Worm (Caenorhabditis elegans) whole organism, young adult: ENCODE measurements around the gene str-226.

Source experiments
- F10E7.11 ChIP-seq: sonication (generic microtip); optimal IDR thresholded peaks from 2 replicates; lab custom pipeline; 2017; ENCODE audit warnings: mild to moderate bottlenecking, missing genetic modification characterization, moderate library complexity, missing compliant biosample characterization
- F33H1.4 ChIP-seq: fragments of 200-800 bp; sonication (Bioruptor generic); IDR thresholded peaks from 2 replicates; pipeline ENCODE4 v1.3.6; 2022; ENCODE audit warnings: missing genetic modification reagents, missing genetic modification characterization, missing compliant biosample characterization
- F52B5.7 ChIP-seq: sonication (generic microtip); optimal IDR thresholded peaks from 2 replicates; lab custom pipeline; 2016; ENCODE audit warnings: mild to moderate bottlenecking, missing genetic modification characterization, missing compliant biosample characterization
- K12H6.12 ChIP-seq: fragments of 200-800 bp; sonication (Bioruptor generic); optimal IDR thresholded peaks from 2 replicates; lab custom pipeline; 2018; ENCODE audit warnings: mild to moderate bottlenecking, missing genetic modification characterization, missing compliant biosample characterization
- Y95B8A.8 ChIP-seq: fragments of 200-800 bp; sonication (Bioruptor generic); IDR thresholded peaks from 2 replicates; pipeline ENCODE4 v1.3.6; 2022; ENCODE audit warnings: missing genetic modification reagents, missing genetic modification characterization, missing compliant biosample characterization
- atf-7 ChIP-seq: sonication (generic microtip); optimal IDR thresholded peaks from 2 replicates; lab custom pipeline; 2017; ENCODE audit warnings: mild to moderate bottlenecking, missing genetic modification characterization, missing compliant biosample characterization
- bed-2 ChIP-seq: fragments of 200-800 bp; sonication (Bioruptor generic); IDR thresholded peaks from 2 replicates; pipeline ENCODE4 v1.3.6; 2022; ENCODE audit warnings: missing genetic modification reagents, missing genetic modification characterization, missing compliant biosample characterization
- ceh-40 ChIP-seq: fragments of 200-800 bp; sonication (Bioruptor generic); IDR thresholded peaks from 2 replicates; pipeline ENCODE4 v1.3.6; 2022; ENCODE audit warnings: missing genetic modification characterization, missing compliant biosample characterization
- chd-7 ChIP-seq: sonication (generic microtip); optimal IDR thresholded peaks from 2 replicates; lab custom pipeline; 2016; ENCODE audit warnings: mild to moderate bottlenecking, missing genetic modification characterization, moderate library complexity, missing compliant biosample characterization
- die-1 ChIP-seq: sonication (generic microtip); optimal IDR thresholded peaks from 2 replicates; lab custom pipeline; 2016; ENCODE audit warnings: missing genotype, mild to moderate bottlenecking, missing genetic modification characterization, missing compliant biosample characterization
- dox-1 ChIP-seq: fragments of 200-800 bp; sonication (Bioruptor generic); IDR thresholded peaks from 2 replicates; pipeline ENCODE4 v1.3.6; 2022; ENCODE audit warnings: missing genetic modification reagents, missing genetic modification characterization, missing compliant biosample characterization
- efl-1 ChIP-seq: fragments of 150-350 bp; optimal IDR thresholded peaks from 2 replicates; lab custom pipeline; 2014; ENCODE audit warnings: missing biosample characterization, missing genetic modification reagents, missing genetic modification characterization
- egl-18 ChIP-seq: fragments of 200-800 bp; sonication (Bioruptor generic); IDR thresholded peaks from 2 replicates; pipeline ENCODE4 v1.3.6; 2022; ENCODE audit warnings: missing genetic modification reagents, missing genetic modification characterization, missing compliant biosample characterization
- fkh-3 ChIP-seq: sonication (generic microtip); optimal IDR thresholded peaks from 2 replicates; lab custom pipeline; 2016; ENCODE audit warnings: mild to moderate bottlenecking, missing genetic modification characterization, missing compliant biosample characterization
- hlh-12 ChIP-seq: sonication (generic microtip); optimal IDR thresholded peaks from 2 replicates; lab custom pipeline; 2016; ENCODE audit warnings: missing genetic modification characterization, missing compliant biosample characterization
- hlh-26 ChIP-seq: fragments of 200-800 bp; sonication (Bioruptor generic); conservative IDR thresholded peaks from 2 replicates; pipeline ENCODE4 v1.3.6; 2022; ENCODE audit warnings: missing genetic modification reagents, missing genetic modification characterization, missing compliant biosample characterization
- hmg-1.2 ChIP-seq: fragments of 200-800 bp; sonication (Bioruptor generic); IDR thresholded peaks from 2 replicates; pipeline ENCODE4 v1.3.6; 2022; ENCODE audit warnings: missing genetic modification reagents, missing genetic modification characterization, missing compliant biosample characterization
- hmg-20 ChIP-seq: fragments of 200-800 bp; sonication (Bioruptor generic); IDR thresholded peaks from 2 replicates; pipeline ENCODE4 v1.3.6; 2022; ENCODE audit warnings: missing genetic modification reagents, missing genetic modification characterization, missing compliant biosample characterization
- hsf-1 ChIP-seq: fragments of 200-800 bp; sonication (Bioruptor generic); IDR thresholded peaks from 2 replicates; pipeline ENCODE4 v1.3.6; 2022; ENCODE audit warnings: missing genetic modification reagents, missing genetic modification characterization, missing compliant biosample characterization
- let-607 ChIP-seq, 2 experiments: fragments of 200-800 bp in 1 of 2; sonication (Bioruptor generic) in 1 of 2; sonication (generic microtip) in 1 of 2; optimal IDR thresholded peaks; 2 replicates each; lab custom pipeline; 2016 to 2018; ENCODE audit warnings: mild to moderate bottlenecking in 2 of 2, missing compliant biosample characterization in 2 of 2, missing genetic modification characterization in 2 of 2, moderate library complexity in 2 of 2, missing genotype in 1 of 2
- lin-35 ChIP-seq, 3 experiments: fragments of 150-350 bp in 2 of 3; sonication (generic microtip) in 1 of 3; optimal IDR thresholded peaks; 2 replicates each; lab custom pipeline; 2014 to 2018; ENCODE audit warnings: missing biosample characterization in 3 of 3, missing genetic modification characterization in 3 of 3, missing genetic modification reagents in 3 of 3
- madf-8 ChIP-seq: fragments of 200-800 bp; sonication (Bioruptor generic); conservative IDR thresholded peaks from 2 replicates; pipeline ENCODE4 v1.3.6; 2022; ENCODE audit warnings: missing genetic modification reagents, missing genetic modification characterization, missing compliant biosample characterization
- mcd-1 ChIP-seq: fragments of 200-800 bp; sonication (Bioruptor generic); IDR thresholded peaks from 2 replicates; pipeline ENCODE4 v1.3.6; 2022; ENCODE audit warnings: missing genetic modification reagents, missing genetic modification characterization, missing compliant biosample characterization
- nfya-2 ChIP-seq: fragments of 200-800 bp; sonication (Bioruptor generic); IDR thresholded peaks from 2 replicates; pipeline ENCODE4 v1.3.6; 2022; ENCODE audit warnings: missing genetic modification reagents, missing genetic modification characterization, missing compliant biosample characterization
- nhr-120 ChIP-seq: fragments of 200-800 bp; sonication (Bioruptor generic); IDR thresholded peaks from 2 replicates; pipeline ENCODE4 v1.3.6; 2022; ENCODE audit warnings: missing genetic modification characterization, missing compliant biosample characterization
- nhr-27 ChIP-seq: fragments of 200-800 bp; sonication (Bioruptor generic); optimal IDR thresholded peaks from 2 replicates; lab custom pipeline; 2018; ENCODE audit warnings: mild to moderate bottlenecking, missing genetic modification characterization, moderate library complexity, missing compliant biosample characterization
- rec-8 ChIP-seq, 2 experiments: sonication (generic microtip); optimal IDR thresholded peaks; 2 replicates each; lab custom pipeline; 2016; ENCODE audit warnings: mild to moderate bottlenecking in 2 of 2, missing genetic modification characterization in 2 of 2, missing genetic modification reagents in 2 of 2, missing genotype in 2 of 2, missing biosample characterization in 1 of 2, missing compliant biosample characterization in 1 of 2, moderate library complexity in 1 of 2
- sea-2 ChIP-seq: fragments of 200-800 bp; sonication (Bioruptor generic); IDR thresholded peaks from 2 replicates; pipeline ENCODE4 v1.3.6; 2022; ENCODE audit warnings: missing genetic modification characterization, missing compliant biosample characterization
- snpc-1.1 ChIP-seq: sonication (generic microtip); optimal IDR thresholded peaks from 2 replicates; lab custom pipeline; 2017; ENCODE audit warnings: missing genetic modification characterization, mild to moderate bottlenecking, missing compliant biosample characterization, antibody characterized with exemption, moderate library complexity, missing genotype, missing genetic modification reagents; ENCODE audit not compliant: insufficient read depth
- sptf-2 ChIP-seq: fragments of 200-800 bp; sonication (Bioruptor generic); optimal IDR thresholded peaks from 2 replicates; lab custom pipeline; 2018; ENCODE audit warnings: mild to moderate bottlenecking, missing genetic modification characterization, missing compliant biosample characterization
- xnd-1 ChIP-seq: sonication (generic microtip); optimal IDR thresholded peaks from 2 replicates; lab custom pipeline; 2016; ENCODE audit warnings: missing genotype, missing genetic modification reagents, missing genetic modification characterization, missing compliant biosample characterization
- zfh-2 ChIP-seq: fragments of 200-800 bp; sonication (Bioruptor generic); conservative IDR thresholded peaks from 2 replicates; pipeline ENCODE4 v1.3.6; 2022; ENCODE audit warnings: missing genetic modification reagents, missing genetic modification characterization, missing compliant biosample characterization
- ztf-18 ChIP-seq: sonication (generic microtip); optimal IDR thresholded peaks from 2 replicates; lab custom pipeline; 2016; ENCODE audit warnings: missing genotype, mild to moderate bottlenecking, missing genetic modification characterization, missing compliant biosample characterization
- ztf-25 ChIP-seq: fragments of 200-800 bp; sonication (Bioruptor generic); IDR thresholded peaks from 2 replicates; pipeline ENCODE4 v1.3.6; 2022; ENCODE audit warnings: missing genetic modification reagents, missing genetic modification characterization, missing compliant biosample characterization
- ztf-28 ChIP-seq: fragments of 200-800 bp; sonication (Bioruptor generic); IDR thresholded peaks from 2 replicates; pipeline ENCODE4 v1.3.6; 2022; ENCODE audit warnings: missing genetic modification reagents, missing genetic modification characterization, missing compliant biosample characterization
- ztf-3 ChIP-seq: fragments of 200-800 bp; sonication (Bioruptor generic); optimal IDR thresholded peaks from 2 replicates; lab custom pipeline; 2018; ENCODE audit warnings: mild to moderate bottlenecking, missing genetic modification characterization, missing compliant biosample characterization

str-226 gene

ce11 chrV:3546517-3546916, 34.0 kb downstream of the str-226 start, which contains the start of gene srbc-68:
TSS of gene srbc-68 (minus strand) at chrV:3546617.
- TF ChIP-seq atf-7 (tag; lab: Kevin White, UChicago) (no peak), ztf-28 (GFP tag; lab: Robert Waterston, UW) (no peak), efl-1 (GFP tag; lab: Kevin White, UChicago) (no peak), ceh-40 (GFP tag; lab: Robert Waterston, UW) (no peak), rec-8 (tag; optimal IDR thresholded peaks at IDR 0.05; lab: Kevin White, UChicago) (no peak), hmg-1.2 (no peak), sptf-2 (GFP tag; lab: Kevin White, UChicago) (no peak), Y95B8A.8 (no peak), hlh-12 (no peak), F10E7.11 (tag; lab: Kevin White, UChicago) (no peak), xnd-1 (tag; lab: Kevin White, UChicago) (no peak), hmg-20 (GFP tag; lab: Robert Waterston, UW) (no peak), mcd-1 (GFP tag; lab: Robert Waterston, UW) (no peak), die-1 (tag; lab: Kevin White, UChicago) (no peak), ztf-3 (GFP tag; lab: Kevin White, UChicago) (no peak), ztf-18 (tag; lab: Kevin White, UChicago) (no peak), nhr-27 (no peak), bed-2 (GFP tag; lab: Robert Waterston, UW) (no peak), nfya-2 (GFP tag; lab: Robert Waterston, UW) (no peak)

- no peak for TF ChIP-seq egl-18 (GFP tag; lab: Robert Waterston, UW)
- no peak for TF ChIP-seq F33H1.4
- TF ChIP-seq snpc-1.1, result no peak
These were observed 36.3 kb downstream of the str-226 start, which contains the start of gene srw-130 for ce11 chrV:3548798-3549197. TSS of gene srw-130 (minus strand) at chrV:3548898.

DNA sequence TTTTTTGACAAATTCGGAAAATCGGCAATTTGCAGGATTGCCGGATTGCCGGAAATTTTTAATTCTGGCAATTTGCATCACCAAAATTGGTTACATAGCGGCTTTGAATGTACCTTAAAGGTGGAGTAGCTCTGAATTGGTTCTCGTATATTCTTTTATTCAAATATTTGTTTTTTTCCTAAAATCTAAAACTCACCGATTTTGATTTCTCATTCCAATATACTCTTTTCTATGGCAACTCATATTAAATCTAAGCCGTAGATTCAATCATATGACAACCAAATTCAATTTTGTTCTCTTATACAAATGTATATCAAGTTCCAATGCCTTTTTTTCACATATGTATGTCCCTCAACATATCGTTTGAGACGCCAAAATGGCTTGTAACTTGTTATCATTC, 37.1 kb downstream of the str-226 start, which contains the start of gene sri-21:
sri-21 (plus strand) TSS at position 301 of the 400 bp plus-strand sequence.
- TF ChIP-seq F52B5.7 (tag; lab: Kevin White, UChicago) (no peak), madf-8 (no peak), nhr-120 (no peak), hlh-26 (GFP tag; lab: Robert Waterston, UW) (no peak), K12H6.12 (tag; lab: Kevin White, UChicago) (no peak), ztf-25 (GFP tag; lab: Robert Waterston, UW) (no peak), F10E7.11 (tag; lab: Kevin White, UChicago) (no peak), sea-2 (GFP tag; lab: Robert Waterston, UW) (no peak), rec-8 (tag; optimal IDR thresholded peaks at IDR 0.05; lab: Kevin White, UChicago) (no peak), chd-7 (tag; lab: Kevin White, UChicago) (no peak), zfh-2 (GFP tag; lab: Robert Waterston, UW) (no peak), dox-1 (GFP tag; lab: Robert Waterston, UW) (no peak), hsf-1 (no peak), lin-35 (GFP tag; optimal IDR thresholded peaks at IDR 0.05; lab: Kevin White, UChicago) (no peak)

ce11 chrV:3551765-3552164, 39.3 kb downstream of the str-226 start, which contains the start of gene grl-28:
TSS of gene grl-28 (minus strand) at chrV:3551865.
- no peak for TF ChIP-seq fkh-3 (tag; lab: Kevin White, UChicago)
- no peak for TF ChIP-seq let-607 (tag; optimal IDR thresholded peaks at IDR 0.05; lab: Kevin White, UChicago)
- TF ChIP-seq, all 124 proteins: peak for 0
